Worm (Caenorhabditis elegans) whole organism, young adult: ENCODE data around the gene mxl-1.

ENCODE experiments used
- Y79H2A.3 ChIP-seq: fragments of 200-800 bp; sonication (Bioruptor generic); conservative IDR thresholded peaks from 2 replicates; pipeline ENCODE4 v1.3.6; 2022; ENCODE audit warnings: missing genetic modification reagents, missing genetic modification characterization, missing compliant biosample characterization
- ama-1 ChIP-seq, 3 experiments: fragments of 150-350 bp in 1 of 3; sonication (generic microtip) in 2 of 3; optimal IDR thresholded peaks; 2 replicates each; lab custom pipeline; 2014 to 2018; ENCODE audit warnings: missing biosample characterization in 2 of 3, missing genetic modification characterization in 2 of 3, missing genetic modification reagents in 2 of 3
- let-607 ChIP-seq, 2 experiments: fragments of 200-800 bp in 1 of 2; sonication (Bioruptor generic) in 1 of 2; sonication (generic microtip) in 1 of 2; optimal IDR thresholded peaks; 2 replicates each; lab custom pipeline; 2016 to 2018; ENCODE audit warnings: mild to moderate bottlenecking in 2 of 2, missing compliant biosample characterization in 2 of 2, missing genetic modification characterization in 2 of 2, moderate library complexity in 2 of 2, missing genotype in 1 of 2
- pha-4 ChIP-seq: fragments of 150-350 bp; sonication (generic microtip); optimal IDR thresholded peaks from 2 replicates; lab custom pipeline; 2014; ENCODE audit warnings: missing biosample characterization, missing genetic modification reagents, missing genetic modification characterization
- snpc-4 ChIP-seq, 5 experiments: fragments of 150-350 bp in 1 of 5; sonication (generic microtip) in 4 of 5; optimal IDR thresholded peaks; 2 replicates each; lab custom pipeline; 2014 to 2018; ENCODE audit warnings: missing genetic modification characterization in 5 of 5, missing biosample characterization in 3 of 5, antibody characterized with exemption in 2 of 5, mild to moderate bottlenecking in 2 of 5, missing compliant biosample characterization in 2 of 5, missing genotype in 2 of 5, moderate library complexity in 2 of 5, missing genetic modification reagents in 1 of 5
- ztf-18 ChIP-seq: sonication (generic microtip); optimal IDR thresholded peaks from 2 replicates; lab custom pipeline; 2016; ENCODE audit warnings: missing genotype, mild to moderate bottlenecking, missing genetic modification characterization, missing compliant biosample characterization

DNA sequence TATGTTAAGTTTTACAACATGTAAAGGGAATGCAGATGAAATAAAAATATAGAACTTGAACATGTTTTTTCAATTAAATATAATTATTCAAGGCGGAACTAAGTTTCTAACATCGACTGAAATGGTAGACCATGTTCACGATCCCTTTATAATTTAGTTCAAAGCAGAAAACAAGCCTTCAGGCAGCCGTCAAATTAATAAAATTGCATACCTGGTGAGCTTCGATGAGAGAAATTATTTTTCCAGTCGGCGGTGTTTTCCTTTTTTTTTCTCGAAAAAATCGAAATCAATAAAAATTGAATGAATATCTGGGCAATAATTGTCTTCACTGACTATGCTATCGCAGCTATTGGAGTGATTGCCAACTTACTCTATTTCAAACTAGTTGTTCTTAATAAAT is 46.2 kb downstream of the mxl-1 start, which contains the start of gene C03E10.1:
- no peak for TF ChIP-seq Y79H2A.3
- TF ChIP-seq ztf-18 (tag; lab: Kevin White, UChicago), result no peak
- no peak for TF ChIP-seq let-607 (tag; optimal IDR thresholded peaks at IDR 0.05; lab: Kevin White, UChicago)
- TF ChIP-seq ama-1 (optimal IDR thresholded peaks at IDR 0.05; lab: Kevin White, UChicago), result no peak
- no peak for TF ChIP-seq ama-1 (GFP tag; optimal IDR thresholded peaks at IDR 0.05; lab: Kevin White, UChicago)
- no peak for TF ChIP-seq snpc-4 (GFP tag; optimal IDR thresholded peaks at IDR 0.05; lab: Kevin White, UChicago)
- TF ChIP-seq snpc-4 (tag; optimal IDR thresholded peaks at IDR 0.05; lab: Kevin White, UChicago), result no peak
- TF ChIP-seq pha-4 (tag; lab: Kevin White, UChicago), result no peak
